Fruit fly (Drosophila melanogaster) whole organism, embryonic: ENCODE measurements around the gene CG6878.
A peak's percentile ranks its signal among the peaks of the same experiment; 100 is the strongest.

ENCODE experiments used
- Adf1 ChIP-seq: fragments of 200-800 bp; sonication (Bioruptor generic); IDR thresholded peaks from 2 replicates; pipeline ENCODE4 v1.3.6; 2022; ENCODE audit warnings: missing biosample characterization, missing genetic modification characterization
- Blimp-1 ChIP-seq: fragments of 200-800 bp; sonication (Bioruptor generic); optimal IDR thresholded peaks from 3 replicates; lab custom pipeline; 2018; ENCODE audit warnings: missing biosample characterization, missing genetic modification characterization, mild to moderate bottlenecking, moderate library complexity, missing genetic modification reagents
- CG11560 ChIP-seq: fragments of 200-800 bp; sonication (Bioruptor generic); IDR thresholded peaks from 3 replicates; pipeline ENCODE4 v1.3.6; 2022; ENCODE audit warnings: missing biosample characterization, missing genetic modification characterization
- CG11696 ChIP-seq: fragments of 200-800 bp; sonication (Bioruptor generic); IDR thresholded peaks from 2 replicates; pipeline ENCODE4 v1.3.6; 2022; ENCODE audit warnings: missing biosample characterization, missing genetic modification characterization
- CG11723 ChIP-seq: fragments of 200-800 bp; sonication (Bioruptor generic); optimal IDR thresholded peaks from 2 replicates; lab custom pipeline; 2017; ENCODE audit warnings: missing biosample characterization, mild to moderate bottlenecking, missing genetic modification characterization
- CG12236 ChIP-seq: fragments of 200-800 bp; sonication (Bioruptor generic); optimal IDR thresholded peaks from 2 replicates; lab custom pipeline; 2016; ENCODE audit warnings: missing biosample characterization, missing genetic modification characterization
- CG13894 ChIP-seq: fragments of 200-800 bp; sonication (Bioruptor generic); optimal IDR thresholded peaks from 3 replicates; lab custom pipeline; 2018; ENCODE audit warnings: missing biosample characterization, mild to moderate bottlenecking, missing genetic modification characterization, moderate library complexity
- CG14014 ChIP-seq: fragments of 200-800 bp; sonication (Bioruptor generic); IDR thresholded peaks from 2 replicates; pipeline ENCODE4 v1.3.6; 2022; ENCODE audit warnings: missing biosample characterization, missing genetic modification characterization
- CG16815 ChIP-seq: fragments of 200-800 bp; sonication (Bioruptor generic); optimal IDR thresholded peaks from 3 replicates; lab custom pipeline; 2017; ENCODE audit warnings: missing biosample characterization, mild to moderate bottlenecking, missing genetic modification characterization
- CG1792 ChIP-seq: fragments of 200-800 bp; sonication (Bioruptor generic); optimal IDR thresholded peaks from 2 replicates; lab custom pipeline; 2016; ENCODE audit warnings: missing biosample characterization, missing genetic modification characterization
- CG2889 ChIP-seq: fragments of 200-800 bp; sonication (Bioruptor generic); IDR thresholded peaks from 3 replicates; pipeline ENCODE4 v1.3.6; 2022; ENCODE audit warnings: missing biosample characterization, missing genetic modification characterization
- CG30020 ChIP-seq: fragments of 200-800 bp; optimal IDR thresholded peaks from 2 replicates; lab custom pipeline; 2019; ENCODE audit warnings: missing biosample characterization, mild to moderate bottlenecking, missing genetic modification characterization, moderate library complexity
- CG32532 ChIP-seq: fragments of 200-800 bp; sonication (Bioruptor generic); IDR thresholded peaks from 2 replicates; pipeline ENCODE4 v1.3.6; 2022; ENCODE audit warnings: missing biosample characterization, missing genetic modification characterization
- CG43689 ChIP-seq: fragments of 200-800 bp; sonication (Bioruptor generic); IDR thresholded peaks from 2 replicates; pipeline ENCODE4 v1.3.6; 2022; ENCODE audit warnings: missing biosample characterization, missing genetic modification characterization
- CG4820 ChIP-seq: fragments of 200-800 bp; sonication (Bioruptor generic); optimal IDR thresholded peaks from 3 replicates; lab custom pipeline; 2016; ENCODE audit warnings: missing biosample characterization, missing genetic modification characterization
- CG9437 ChIP-seq: fragments of 200-800 bp; sonication (Bioruptor generic); optimal IDR thresholded peaks from 2 replicates; lab custom pipeline; 2018; ENCODE audit warnings: missing biosample characterization, mild to moderate bottlenecking, missing genetic modification characterization
- Deaf1 ChIP-seq: fragments of 200-800 bp; optimal IDR thresholded peaks from 3 replicates; lab custom pipeline; 2019; ENCODE audit warnings: missing biosample characterization, mild to moderate bottlenecking, missing genetic modification characterization, moderate library complexity
- Drgx ChIP-seq: fragments of 200-800 bp; sonication (Bioruptor generic); IDR thresholded peaks from 2 replicates; pipeline ENCODE4 v1.3.6; 2022; ENCODE audit warnings: missing biosample characterization, missing genetic modification characterization
- Ets97D ChIP-seq: fragments of 200-800 bp; sonication (Bioruptor generic); optimal IDR thresholded peaks from 3 replicates; lab custom pipeline; 2016; ENCODE audit warnings: missing biosample characterization, missing genetic modification characterization
- HmgD ChIP-seq: fragments of 200-800 bp; sonication (Bioruptor generic); optimal IDR thresholded peaks from 3 replicates; lab custom pipeline; 2016; ENCODE audit warnings: missing biosample characterization, missing genetic modification characterization
- Med ChIP-seq: fragments of 200-800 bp; sonication (Bioruptor generic); peaks from one replicate; lab custom pipeline; 2016; ENCODE audit warnings: missing biosample characterization, missing genetic modification characterization, mild to moderate bottlenecking, inconsistent platforms, moderate library complexity
- Myb ChIP-seq: fragments of 200-800 bp; sonication (Bioruptor generic); optimal IDR thresholded peaks from 2 replicates; lab custom pipeline; 2016; ENCODE audit warnings: missing biosample characterization, missing genetic modification characterization
- Scr ChIP-seq: fragments of 200-800 bp; sonication (Bioruptor generic); IDR thresholded peaks from 2 replicates; pipeline ENCODE4 v1.3.6; 2022; ENCODE audit warnings: missing biosample characterization, missing genetic modification characterization; ENCODE audit not compliant: partially characterized antibody
- aop ChIP-seq: fragments of 200-800 bp; sonication (Bioruptor generic); IDR thresholded peaks from 2 replicates; pipeline ENCODE4 v1.3.6; 2022; ENCODE audit warnings: missing biosample characterization, missing genetic modification characterization
- ap ChIP-seq: fragments of 200-800 bp; sonication (Bioruptor generic); IDR thresholded peaks from 2 replicates; pipeline ENCODE4 v1.3.6; 2022; ENCODE audit warnings: missing biosample characterization, missing genetic modification characterization
- ato ChIP-seq: fragments of 200-800 bp; sonication (Bioruptor generic); IDR thresholded peaks from 2 replicates; pipeline ENCODE4 v1.3.6; 2022; ENCODE audit warnings: missing biosample characterization, missing genetic modification characterization; ENCODE audit not compliant: partially characterized antibody
- cad ChIP-seq: fragments of >200 bp; optimal IDR thresholded peaks from 2 replicates; lab custom pipeline; 2017; ENCODE audit warnings: missing biosample characterization, missing genetic modification characterization
- dm ChIP-seq: fragments of 200-800 bp; sonication (Bioruptor generic); optimal IDR thresholded peaks from 3 replicates; lab custom pipeline; 2016; ENCODE audit warnings: missing biosample characterization, missing genetic modification characterization
- fd102C ChIP-seq: fragments of 200-800 bp; sonication (Bioruptor generic); optimal IDR thresholded peaks from 2 replicates; lab custom pipeline; 2018; ENCODE audit warnings: missing biosample characterization, mild to moderate bottlenecking, missing genetic modification characterization, moderate library complexity
- fd3F ChIP-seq: fragments of 200-800 bp; sonication (Bioruptor generic); optimal IDR thresholded peaks from 2 replicates; lab custom pipeline; 2018; ENCODE audit warnings: missing biosample characterization, mild to moderate bottlenecking, missing genetic modification characterization, moderate library complexity
- ftz-f1 ChIP-seq: fragments of 200-800 bp; sonication (Bioruptor generic); optimal IDR thresholded peaks from 2 replicates; lab custom pipeline; 2016; ENCODE audit warnings: missing biosample characterization, missing genetic modification characterization
- gt ChIP-seq: fragments of 200-800 bp; sonication (Bioruptor generic); IDR thresholded peaks from 2 replicates; pipeline ENCODE4 v1.3.6; 2022; ENCODE audit warnings: missing biosample characterization, missing genetic modification characterization
- her ChIP-seq: fragments of 200-800 bp; sonication (Bioruptor generic); optimal IDR thresholded peaks from 2 replicates; lab custom pipeline; 2016; ENCODE audit warnings: missing biosample characterization, missing genetic modification characterization
- lov ChIP-seq, 2 experiments: fragments of 200-800 bp in 1 of 2; fragments of >200 bp in 1 of 2; sonication (Bioruptor generic) in 1 of 2; IDR thresholded peaks in 1 of 2; optimal IDR thresholded peaks in 1 of 2; 2 replicates in 1 of 2; 3 replicates in 1 of 2; pipeline versions ENCODE4 v1.3.6 to Lab custom; 2017 to 2022; ENCODE audit warnings: missing biosample characterization in 1 of 2, missing genetic modification characterization in 1 of 2
- luna ChIP-seq: fragments of 200-800 bp; sonication (Bioruptor generic); optimal IDR thresholded peaks from 2 replicates; lab custom pipeline; 2016; ENCODE audit warnings: missing biosample characterization, missing genetic modification characterization
- peb ChIP-seq: fragments of 200-800 bp; sonication (Bioruptor generic); IDR thresholded peaks from 2 replicates; pipeline ENCODE4 v1.3.6; 2022; ENCODE audit warnings: missing biosample characterization, missing genetic modification characterization
- pum ChIP-seq: fragments of 200-800 bp; sonication (Bioruptor generic); optimal IDR thresholded peaks from 2 replicates; lab custom pipeline; 2016; ENCODE audit warnings: missing biosample characterization, missing genetic modification characterization
- sc ChIP-seq, 3 experiments: fragments of >200 bp in 2 of 3; fragments of 200-800 bp in 1 of 3; sonication (Bioruptor generic) in 1 of 3; optimal IDR thresholded peaks; 2 replicates in 2 of 3; 3 replicates in 1 of 3; lab custom pipeline; 2017; ENCODE audit warnings: mild to moderate bottlenecking in 1 of 3, missing biosample characterization in 1 of 3, missing genetic modification characterization in 1 of 3, missing genetic modification reagents in 1 of 3
- sens ChIP-seq: fragments of 200-800 bp; sonication (Bioruptor generic); peaks from one replicate; lab custom pipeline; 2016; ENCODE audit warnings: missing biosample characterization, missing genetic modification characterization
- sim ChIP-seq: fragments of 200-800 bp; sonication (Bioruptor generic); IDR thresholded peaks from 2 replicates; pipeline ENCODE4 v1.3.6; 2022; ENCODE audit warnings: missing biosample characterization, missing genetic modification characterization
- slp2 ChIP-seq: fragments of 200-800 bp; sonication (Bioruptor generic); optimal IDR thresholded peaks from 2 replicates; lab custom pipeline; 2016; ENCODE audit warnings: missing biosample characterization, missing genetic modification characterization
- sr ChIP-seq: fragments of 200-800 bp; sonication (Bioruptor generic); IDR thresholded peaks from 3 replicates; pipeline ENCODE4 v1.3.6; 2022; ENCODE audit warnings: missing biosample characterization, missing genetic modification characterization
- ssp ChIP-seq: fragments of 200-800 bp; sonication (Bioruptor generic); IDR thresholded peaks from 2 replicates; pipeline ENCODE4 v1.3.6; 2022; ENCODE audit warnings: missing biosample characterization, missing genetic modification characterization
- tgo ChIP-seq: fragments of 200-800 bp; sonication (Bioruptor generic); IDR thresholded peaks from 3 replicates; pipeline ENCODE4 v1.3.6; 2022; ENCODE audit warnings: missing biosample characterization, missing genetic modification characterization
- wek ChIP-seq: fragments of 200-800 bp; sonication (Bioruptor generic); optimal IDR thresholded peaks from 3 replicates; lab custom pipeline; 2018; ENCODE audit warnings: missing biosample characterization, mild to moderate bottlenecking, missing genetic modification characterization, moderate library complexity

CG6878 gene

DNA sequence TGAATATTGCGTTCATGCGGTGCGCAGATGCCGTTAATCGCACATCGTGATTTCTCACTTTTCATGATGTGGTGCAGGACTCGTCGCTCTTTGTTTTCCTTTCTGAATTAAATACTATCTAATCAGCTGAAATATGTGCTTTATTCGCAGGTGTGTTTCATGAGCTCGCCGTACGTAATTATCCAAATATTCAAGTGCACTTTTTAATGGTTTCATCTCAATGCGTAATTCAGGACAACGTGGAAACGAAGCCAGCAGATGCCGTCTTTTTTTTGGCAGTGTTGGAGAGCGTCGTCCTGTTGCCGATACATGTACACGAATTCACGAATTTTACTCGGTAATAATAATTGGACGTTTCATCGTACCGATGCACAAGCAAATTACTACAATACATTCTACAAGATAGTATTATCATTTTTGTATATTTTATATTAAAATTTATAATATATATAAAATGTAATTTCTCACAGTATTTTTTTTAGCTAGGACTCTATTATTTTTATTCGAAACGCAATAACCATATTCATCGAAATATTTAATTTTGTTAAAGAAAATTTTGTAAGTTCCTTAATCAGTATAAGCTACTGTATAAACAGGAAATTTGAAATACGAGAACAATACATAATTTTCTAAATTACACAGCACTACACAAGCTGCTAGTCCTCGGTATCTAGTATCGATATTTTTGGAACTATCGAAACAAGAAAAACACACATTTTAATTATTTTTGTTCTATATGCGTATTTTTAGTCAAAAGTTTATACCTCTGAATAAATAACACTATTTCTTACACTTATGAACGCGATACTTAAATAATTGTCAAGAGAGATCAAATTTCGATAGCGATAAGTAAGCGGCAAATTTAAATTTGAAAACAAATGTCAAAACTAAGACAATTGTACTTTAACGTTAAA is 24.7 kb upstream of the CG6878 start, which contains the start of gene CG12316 (continued):
- TF ChIP-seq Adf1 (GFP tag; lab: Robert Waterston, UW) (peak; percentile 57), Ets97D (GFP tag; lab: Kevin White, UChicago) (peak; percentile 70), CG16815 (GFP tag; lab: Kevin White, UChicago) (peak; percentile 85), Myb (peak; percentile 77), CG11696 (peak; percentile 45), ssp (peak; percentile 59), CG43689 (GFP tag; lab: Robert Waterston, UW) (peak; percentile 34), tgo (GFP tag; lab: Robert Waterston, UW) (peak; percentile 73), Blimp-1 (GFP tag; lab: Kevin White, UChicago) (peak; percentile 84), luna (GFP tag; lab: Kevin White, UChicago) (peak; percentile 77), CG4820 (GFP tag; lab: Kevin White, UChicago) (peak; percentile 100), ato (GFP tag; lab: Robert Waterston, UW) (peak; percentile 36; the same call in 1 of the 2 replicates), CG9437 (peak; percentile 85), peb (GFP tag; lab: Robert Waterston, UW) (peak; percentile 71), ftz-f1 (GFP tag; lab: Kevin White, UChicago) (peak; percentile 13)
- TF ChIP-seq, all 482 proteins: peak for 442

DNA sequence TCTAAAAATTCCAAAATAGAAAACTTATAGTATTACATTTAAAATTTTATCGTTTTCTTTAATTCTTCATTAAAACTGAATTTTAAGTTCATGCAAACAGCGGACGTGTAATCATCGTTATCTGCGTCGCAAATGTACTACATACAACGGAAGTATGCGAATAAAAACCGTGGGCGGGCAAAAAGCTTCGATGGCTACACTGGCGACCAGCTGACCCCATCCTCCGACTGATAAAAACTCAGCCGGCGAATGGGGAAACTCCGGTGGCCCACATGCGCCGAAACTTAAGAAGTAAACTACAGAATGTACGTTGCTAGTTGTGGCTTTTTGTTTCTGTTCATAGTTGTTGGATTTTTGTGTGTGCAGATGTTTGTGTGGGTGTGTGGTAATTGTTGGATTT is 23.8 kb upstream of the CG6878 start:
- TF ChIP-seq Med (GFP tag; lab: Kevin White, UChicago) (peak; percentile 27), ap (GFP tag; lab: Robert Waterston, UW) (no peak), slp2 (no peak), sens (GFP tag; lab: Kevin White, UChicago) (peak; percentile 65)

DNA sequence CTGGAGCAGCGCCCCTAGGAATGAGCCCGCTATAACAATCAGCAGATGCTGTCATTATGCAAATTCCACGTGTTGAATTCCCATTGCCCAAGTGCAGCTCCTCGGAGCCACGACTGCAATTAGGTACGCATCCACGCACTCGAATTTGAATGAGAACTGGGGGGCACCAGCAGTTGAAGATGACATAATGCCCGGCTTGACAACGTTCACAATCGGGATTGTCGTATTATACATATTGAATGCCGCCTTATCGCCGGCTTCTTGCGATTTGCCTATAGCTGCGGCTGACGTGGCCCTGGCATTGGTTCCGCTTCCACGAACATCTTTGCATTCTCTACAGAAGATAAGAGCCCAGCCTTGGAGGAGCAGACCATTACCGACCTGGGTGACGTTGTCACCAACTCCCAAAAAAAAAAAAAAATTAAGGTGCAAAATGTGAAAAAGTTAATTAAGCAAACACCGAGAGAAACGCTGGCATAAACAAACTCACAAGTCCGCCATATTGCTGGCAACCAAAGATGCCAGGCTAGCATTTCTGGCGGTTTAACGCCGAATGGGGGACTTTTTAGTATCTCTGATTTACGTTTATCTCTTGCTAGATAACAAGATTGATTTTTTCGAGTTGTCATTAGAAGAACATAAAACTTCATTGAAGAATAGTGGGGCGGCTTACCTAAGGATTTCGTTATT is 21.2 kb upstream of the CG6878 start:
- TF ChIP-seq sr (GFP tag; lab: Robert Waterston, UW) (no peak), CG11723 (GFP tag; lab: Kevin White, UChicago) (no peak), sc (optimal IDR thresholded peaks at IDR 0.05; lab: Kevin White, UChicago) (no peak), sc (GFP tag; optimal IDR thresholded peaks at IDR 0.05; lab: Kevin White, UChicago) (no peak), wek (GFP tag; lab: Kevin White, UChicago) (no peak), her (GFP tag; lab: Kevin White, UChicago) (no peak), Scr (GFP tag; lab: Robert Waterston, UW) (no peak), aop (no peak), sim (0 out of 2 replicates have a peak, but pooled peaks have one; percentile 15), Deaf1 (tag; lab: Kevin White, UChicago) (no peak), pum (no peak), CG32532 (GFP tag; lab: Robert Waterston, UW) (no peak), lov (optimal IDR thresholded peaks at IDR 0.05; lab: Kevin White, UChicago) (no peak), lov (GFP tag; IDR thresholded peaks at IDR 0.05; lab: Robert Waterston, UW) (no peak), CG2889 (no peak), CG12236 (GFP tag; lab: Kevin White, UChicago) (no peak), CG11560 (tag; lab: Robert Waterston, UW) (peak; percentile 47; the same call in 1 of the 3 replicates), HmgD (GFP tag; lab: Kevin White, UChicago) (no peak), fd3F (no peak), dm (GFP tag; lab: Kevin White, UChicago) (no peak), CG1792 (GFP tag; lab: Kevin White, UChicago) (no peak), cad (peak; percentile 25), CG30020 (tag; lab: Kevin White, UChicago) (no peak), CG14014 (GFP tag; lab: Robert Waterston, UW) (no peak), Drgx (GFP tag; lab: Robert Waterston, UW) (0 out of 2 replicates have a peak, but pooled peaks have one; percentile 17), gt (GFP tag; lab: Robert Waterston, UW) (no peak), fd102C (GFP tag; lab: Kevin White, UChicago) (no peak), CG13894 (tag; lab: Kevin White, UChicago) (no peak), luna (GFP tag; lab: Kevin White, UChicago) (no peak)
